Worm (Caenorhabditis elegans): ENCODE results near the gene T09A5.15.
A peak's percentile ranks its signal among the peaks of the same experiment; 100 is the strongest.

Gene T09A5.15

DNA sequence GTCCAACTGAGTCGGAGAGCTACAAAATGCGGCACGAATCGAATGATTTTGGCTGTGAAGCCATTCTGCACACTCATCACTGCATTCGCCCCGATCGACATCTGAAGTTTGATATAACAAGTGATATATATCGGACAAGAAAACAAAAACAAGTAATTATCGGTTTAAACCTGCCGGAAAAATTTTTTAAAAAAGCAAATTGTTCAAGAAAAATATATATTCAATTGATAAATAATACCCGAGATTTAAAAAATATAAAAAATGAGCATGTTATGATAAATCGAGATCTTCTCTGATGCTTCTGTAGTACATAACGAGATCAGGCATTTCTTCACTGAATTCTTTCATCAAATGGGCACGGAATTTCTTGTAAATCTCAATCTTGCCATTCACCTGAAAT, 4.1 kb upstream of the T09A5.15 start, which contains the start of gene T09A5.5:
Gene T09A5.5, minus strand, starts transcription at position 101 of the 400 bp plus-strand sequence.
- TF ChIP-seq F39B2.1 (GFP tag; IDR thresholded peaks at IDR 0.05) (no peak), madf-6 (GFP tag; IDR thresholded peaks at IDR 0.05) (peak; percentile 32; the same call in 1 of the 2 replicates)

DNA sequence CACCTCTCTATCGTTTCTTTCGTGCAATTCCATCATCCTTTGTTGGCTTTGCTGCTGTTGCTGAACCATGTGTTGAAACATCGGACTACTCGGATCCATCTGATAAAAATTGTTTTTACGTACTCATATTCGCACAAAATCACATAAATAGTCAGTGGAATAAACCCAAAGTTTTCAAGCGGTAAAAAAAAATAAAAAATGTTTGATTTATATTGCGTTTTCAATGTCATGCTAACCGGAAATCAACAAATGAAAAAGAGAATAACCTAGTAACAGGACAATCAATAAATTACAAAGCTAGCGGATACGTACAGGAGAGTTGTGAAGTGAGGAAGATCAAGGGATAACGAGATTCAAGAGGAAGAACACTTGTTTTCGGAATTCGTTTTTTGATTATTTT, 2.8 kb upstream of the T09A5.15 start, which contains the start of gene mdt-10:
Gene mdt-10, minus strand, starts transcription at position 101 of the 400 bp plus-strand sequence.
- TF ChIP-seq madf-3 (GFP tag; IDR thresholded peaks at IDR 0.05) (no peak), F49E8.2 (tag; optimal IDR thresholded peaks at IDR 0.05; ENCODE audit: insufficient read depth) (no peak), ztf-26 (tag; optimal IDR thresholded peaks at IDR 0.05) (no peak), hmg-20 (GFP tag; IDR thresholded peaks at IDR 0.05) (no peak), lir-1 (GFP tag; conservative IDR thresholded peaks at IDR 0.05) (no peak), ceh-100 (GFP tag; IDR thresholded peaks at IDR 0.05) (no peak), ceh-27 (GFP tag; optimal IDR thresholded peaks at IDR 0.05) (no peak), F39B2.1 (GFP tag; IDR thresholded peaks at IDR 0.05) (no peak), fkh-3 (tag; optimal IDR thresholded peaks at IDR 0.05) (no peak), nhr-179 (tag; optimal IDR thresholded peaks at IDR 0.05) (no peak), nhr-120 (GFP tag; IDR thresholded peaks at IDR 0.05) (no peak), ZK185.1 (tag; optimal IDR thresholded peaks at IDR 0.05; ENCODE audit: poor library complexity, severe bottlenecking) (no peak), B0336.3 (GFP tag; IDR thresholded peaks at IDR 0.05) (no peak), ama-1 (optimal IDR thresholded peaks at IDR 0.05) (no peak), ama-1 (GFP tag; optimal IDR thresholded peaks at IDR 0.05) (no peak), nhr-27 (tag; optimal IDR thresholded peaks at IDR 0.05) (no peak), xnd-1 (tag; optimal IDR thresholded peaks at IDR 0.05) (no peak)

DNA sequence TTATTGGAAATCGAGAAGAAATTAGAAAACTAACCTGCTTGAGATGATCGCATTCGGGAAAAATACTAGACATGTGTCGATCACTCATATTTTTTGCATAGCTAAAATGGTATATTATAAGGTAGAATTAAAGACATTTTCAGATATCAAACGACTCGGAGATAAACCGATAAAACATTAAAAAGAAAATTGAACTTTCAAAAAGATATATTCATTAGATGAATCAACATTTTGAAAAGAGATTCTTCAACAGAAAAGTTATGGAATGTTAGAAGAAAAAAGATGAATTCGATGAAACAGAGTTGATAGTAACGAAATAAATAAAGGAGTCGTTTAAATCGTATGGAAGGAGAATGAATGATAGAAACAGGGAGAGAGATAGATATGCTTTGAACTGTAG, 2.1 kb upstream of the T09A5.15 start, which contains the start of gene mdmh-35:
Gene mdmh-35, minus strand, starts transcription at position 101 of the 400 bp plus-strand sequence.
- no peak for TF ChIP-seq let-526 (GFP tag; IDR thresholded peaks at IDR 0.05)
- no peak for TF ChIP-seq sea-2 (GFP tag; IDR thresholded peaks at IDR 0.05)
- no peak for TF ChIP-seq snpc-1.1 (tag; optimal IDR thresholded peaks at IDR 0.05; ENCODE audit: insufficient read depth)
- no peak for TF ChIP-seq sdz-38 (tag; optimal IDR thresholded peaks at IDR 0.05)
- no peak for TF ChIP-seq attf-3 (GFP tag; conservative IDR thresholded peaks at IDR 0.05)
- TF ChIP-seq ztf-3 (GFP tag; optimal IDR thresholded peaks at IDR 0.05): no peak
- TF ChIP-seq egl-18 (GFP tag; IDR thresholded peaks at IDR 0.05): no peak
- no peak for TF ChIP-seq nhr-179 (tag; optimal IDR thresholded peaks at IDR 0.05)
- no peak for TF ChIP-seq rcor-1 (GFP tag; IDR thresholded peaks at IDR 0.05)
- no peak for TF ChIP-seq ceh-100 (GFP tag; IDR thresholded peaks at IDR 0.05)
- no peak for TF ChIP-seq ztf-6 (GFP tag; IDR thresholded peaks at IDR 0.05)

DNA sequence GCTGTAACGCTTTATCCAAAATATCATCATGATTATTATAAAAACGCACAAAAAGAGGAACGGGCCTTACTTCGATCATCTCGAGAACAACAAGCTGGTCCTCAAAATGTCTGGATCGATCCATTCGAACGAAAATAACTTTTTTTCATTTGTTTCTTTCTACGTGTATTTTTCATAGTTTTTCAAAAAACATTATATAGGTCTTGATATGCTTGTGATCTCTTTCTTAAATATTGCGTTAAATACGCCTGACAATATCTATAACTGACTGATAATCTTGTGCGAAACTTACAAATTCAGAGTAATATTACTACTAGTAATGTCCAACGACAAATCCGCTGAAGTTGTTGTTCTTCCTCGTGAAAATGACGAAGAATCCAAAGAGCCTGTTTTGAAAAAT, 341 bp downstream of the T09A5.15 start, which contains the start of gene sds-22:
Gene sds-22, plus strand, starts transcription at position 301 of the 400 bp plus-strand sequence.
- TF ChIP-seq ztf-18 (tag; optimal IDR thresholded peaks at IDR 0.05) (no peak), mxl-1 (tag; optimal IDR thresholded peaks at IDR 0.05) (no peak)

DNA sequence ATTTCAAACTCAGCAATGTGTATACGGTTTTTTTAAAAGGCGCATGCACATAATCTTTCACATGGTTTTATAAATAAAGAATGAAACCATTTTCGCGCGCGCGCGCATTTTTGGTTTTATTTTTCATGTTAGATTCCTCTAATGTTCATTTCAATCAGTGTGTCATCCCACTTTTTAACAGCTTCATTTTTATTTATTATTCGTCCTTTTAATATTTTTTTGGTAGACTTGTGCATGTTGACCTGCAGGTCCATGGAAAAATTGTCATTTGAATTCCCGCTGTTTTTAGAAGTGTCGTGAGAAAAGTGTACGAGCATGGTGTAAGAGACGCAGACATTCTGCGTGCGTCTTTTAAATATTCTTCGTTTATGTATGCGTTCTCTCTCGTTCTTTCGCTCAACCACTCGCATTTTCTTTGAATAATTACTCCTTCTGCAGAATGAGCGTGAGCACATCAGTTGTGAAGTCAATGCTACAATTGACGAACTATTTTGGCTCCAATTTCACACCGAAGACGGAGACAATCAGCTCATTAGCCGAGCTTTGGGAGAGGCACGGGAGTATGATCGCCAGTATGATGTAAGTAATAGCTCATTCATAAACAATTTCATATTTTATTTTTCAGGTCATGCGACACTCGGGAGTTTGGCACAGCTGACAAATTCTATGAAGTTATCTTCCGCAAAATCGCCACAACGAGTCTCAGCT, 2.6 kb downstream of the T09A5.15 start, which contains the start of gene lin-5:
Gene lin-5, plus strand, starts transcription at position 354 of the 708 bp plus-strand sequence.
- TF ChIP-seq B0035.1 (tag; optimal IDR thresholded peaks at IDR 0.05): no peak
- TF ChIP-seq Y79H2A.3 (GFP tag; conservative IDR thresholded peaks at IDR 0.05): peak; percentile 77; the same call in 1 of the 2 replicates
- no peak for TF ChIP-seq bed-1 (GFP tag; IDR thresholded peaks at IDR 0.05)
- peak; percentile 93 for TF ChIP-seq lsl-1 (GFP tag; optimal IDR thresholded peaks at IDR 0.05)
- TF ChIP-seq fkh-3 (tag; optimal IDR thresholded peaks at IDR 0.05): no peak
- TF ChIP-seq akir-1 (GFP tag; optimal IDR thresholded peaks at IDR 0.05): no peak
- TF ChIP-seq B0336.3 (GFP tag; IDR thresholded peaks at IDR 0.05): peak; percentile 71; the same call in 1 of the 2 replicates
- TF ChIP-seq lag-1 (GFP tag; IDR thresholded peaks at IDR 0.05): no peak
- TF ChIP-seq Y95B8A.8 (GFP tag; IDR thresholded peaks at IDR 0.05): peak; percentile 69; the same call in 1 of the 2 replicates
- TF ChIP-seq Y56A3A.18 (GFP tag; IDR thresholded peaks at IDR 0.05): no peak
- peak; percentile 62 for TF ChIP-seq snpc-1.3 (tag; optimal IDR thresholded peaks at IDR 0.05; ENCODE audit: insufficient read depth)
- TF ChIP-seq F10E7.11 (tag; optimal IDR thresholded peaks at IDR 0.05): no peak
- TF ChIP-seq rpc-1 (optimal IDR thresholded peaks at IDR 0.05): no peak
- TF ChIP-seq rpc-1 (tag; optimal IDR thresholded peaks at IDR 0.05): no peak
- peak; percentile 77 for TF ChIP-seq F49E8.2 (tag; optimal IDR thresholded peaks at IDR 0.05; ENCODE audit: insufficient read depth)
- no peak for TF ChIP-seq nhr-179 (tag; optimal IDR thresholded peaks at IDR 0.05)
- TF ChIP-seq athp-1 (tag; optimal IDR thresholded peaks at IDR 0.05): no peak
